Fruit fly (Drosophila melanogaster) whole organism, embryonic: Measurements from ENCODE around the gene Trm7-34.
A peak's percentile ranks its signal among the peaks of the same experiment; 100 is the strongest.

Experiments
- Adf1 ChIP-seq: fragments of 200-800 bp; sonication (Bioruptor generic); IDR thresholded peaks from 2 replicates; pipeline ENCODE4 v1.3.6; 2022; ENCODE audit warnings: missing biosample characterization, missing genetic modification characterization
- CG10274 ChIP-seq: fragments of 200-800 bp; sonication (Bioruptor generic); optimal IDR thresholded peaks from 3 replicates; lab custom pipeline; 2017; ENCODE audit warnings: missing biosample characterization, mild to moderate bottlenecking, missing genetic modification characterization
- CG11723 ChIP-seq: fragments of 200-800 bp; sonication (Bioruptor generic); optimal IDR thresholded peaks from 2 replicates; lab custom pipeline; 2017; ENCODE audit warnings: missing biosample characterization, mild to moderate bottlenecking, missing genetic modification characterization
- CG12071 ChIP-seq: fragments of 200-800 bp; sonication (Bioruptor generic); optimal IDR thresholded peaks from 3 replicates; lab custom pipeline; 2018; ENCODE audit warnings: missing biosample characterization, mild to moderate bottlenecking, missing genetic modification characterization
- CG12769 ChIP-seq: fragments of 200-800 bp; sonication (Bioruptor generic); optimal IDR thresholded peaks from 2 replicates; lab custom pipeline; 2019; ENCODE audit warnings: missing biosample characterization, mild to moderate bottlenecking, missing genetic modification characterization, moderate library complexity
- CG13894 ChIP-seq: fragments of 200-800 bp; sonication (Bioruptor generic); optimal IDR thresholded peaks from 3 replicates; lab custom pipeline; 2018; ENCODE audit warnings: missing biosample characterization, mild to moderate bottlenecking, missing genetic modification characterization, moderate library complexity
- CG15514 ChIP-seq: fragments of 200-800 bp; sonication (Bioruptor generic); optimal IDR thresholded peaks from 3 replicates; lab custom pipeline; 2017; ENCODE audit warnings: missing biosample characterization, missing genetic modification characterization, mild to moderate bottlenecking, moderate library complexity, missing genetic modification reagents
- CG15601 ChIP-seq: fragments of 200-800 bp; sonication (Bioruptor generic); optimal IDR thresholded peaks from 3 replicates; lab custom pipeline; 2019; ENCODE audit warnings: missing biosample characterization, mild to moderate bottlenecking, missing genetic modification characterization, moderate library complexity
- CG15696 ChIP-seq: fragments of 200-800 bp; sonication (Bioruptor generic); optimal IDR thresholded peaks from 2 replicates; lab custom pipeline; 2019; ENCODE audit warnings: missing biosample characterization, mild to moderate bottlenecking, missing genetic modification characterization, moderate library complexity
- CG1647 ChIP-seq: fragments of 200-800 bp; sonication (Bioruptor generic); optimal IDR thresholded peaks from 3 replicates; lab custom pipeline; 2016; ENCODE audit warnings: missing biosample characterization, missing genetic modification characterization
- CG3281 ChIP-seq: fragments of 200-800 bp; sonication (Bioruptor generic); optimal IDR thresholded peaks from 3 replicates; lab custom pipeline; 2017; ENCODE audit warnings: missing biosample characterization, mild to moderate bottlenecking, missing genetic modification characterization
- CG33557 ChIP-seq: fragments of 200-800 bp; sonication (Bioruptor generic); optimal IDR thresholded peaks from 2 replicates; lab custom pipeline; 2019; ENCODE audit warnings: missing biosample characterization, mild to moderate bottlenecking, missing genetic modification characterization, moderate library complexity
- CG4282 ChIP-seq: fragments of 200-800 bp; sonication (Bioruptor generic); optimal IDR thresholded peaks from 2 replicates; lab custom pipeline; 2016; ENCODE audit warnings: missing biosample characterization, missing genetic modification characterization
- CG4360 ChIP-seq: fragments of 200-800 bp; sonication (Bioruptor generic); IDR thresholded peaks from 2 replicates; pipeline ENCODE4 v1.3.6; 2022; ENCODE audit warnings: missing biosample characterization, missing genetic modification characterization
- CG4424 ChIP-seq: fragments of 200-800 bp; sonication (Bioruptor generic); optimal IDR thresholded peaks from 3 replicates; lab custom pipeline; 2016; ENCODE audit warnings: missing biosample characterization, missing genetic modification characterization
- CG7786 ChIP-seq: fragments of 200-800 bp; sonication (Bioruptor generic); optimal IDR thresholded peaks from 2 replicates; lab custom pipeline; 2016; ENCODE audit warnings: missing biosample characterization, missing genetic modification characterization
- CG9817 ChIP-seq: fragments of 200-800 bp; sonication (Bioruptor generic); optimal IDR thresholded peaks from 2 replicates; lab custom pipeline; 2018; ENCODE audit warnings: missing biosample characterization, mild to moderate bottlenecking, missing genetic modification characterization, moderate library complexity
- Chrac-16 ChIP-seq: fragments of 200-800 bp; sonication (Bioruptor generic); optimal IDR thresholded peaks from 3 replicates; lab custom pipeline; 2016; ENCODE audit warnings: missing biosample characterization, missing genetic modification characterization
- HLH3B ChIP-seq: fragments of 200-800 bp; sonication (Bioruptor generic); IDR thresholded peaks from 2 replicates; pipeline ENCODE4 v1.3.6; 2022; ENCODE audit warnings: missing biosample characterization, missing genetic modification characterization
- HLH54F ChIP-seq: fragments of 200-800 bp; sonication (Bioruptor generic); optimal IDR thresholded peaks from 3 replicates; lab custom pipeline; 2016; ENCODE audit warnings: missing biosample characterization, missing genetic modification characterization
- Hr39 ChIP-seq: fragments of >200 bp; optimal IDR thresholded peaks from 2 replicates; lab custom pipeline; 2017
- Lhr ChIP-seq: fragments of 200-800 bp; sonication (Bioruptor generic); optimal IDR thresholded peaks from 3 replicates; lab custom pipeline; 2017; ENCODE audit warnings: mild to moderate bottlenecking, missing biosample characterization, missing genetic modification reagents, missing genetic modification characterization
- Mad ChIP-seq: fragments of 200-800 bp; sonication (Bioruptor generic); optimal IDR thresholded peaks from 2 replicates; lab custom pipeline; 2016; ENCODE audit warnings: missing biosample characterization, missing genetic modification characterization
- Meics ChIP-seq: fragments of 200-800 bp; sonication (Bioruptor generic); optimal IDR thresholded peaks from 2 replicates; lab custom pipeline; 2017; ENCODE audit warnings: missing biosample characterization, mild to moderate bottlenecking, missing genetic modification characterization
- Nf-YC ChIP-seq: fragments of 200-800 bp; optimal IDR thresholded peaks from 3 replicates; lab custom pipeline; 2019; ENCODE audit warnings: missing biosample characterization, mild to moderate bottlenecking, missing genetic modification characterization, moderate library complexity
- NfI ChIP-seq: fragments of 200-800 bp; sonication (Bioruptor generic); optimal IDR thresholded peaks from 3 replicates; lab custom pipeline; 2018; ENCODE audit warnings: missing biosample characterization, mild to moderate bottlenecking, missing genetic modification characterization, moderate library complexity
- Oaz ChIP-seq: fragments of 200-800 bp; sonication (Bioruptor generic); IDR thresholded peaks from 2 replicates; pipeline ENCODE4 v1.3.6; 2022; ENCODE audit warnings: missing biosample characterization, missing genetic modification characterization
- Poxn ChIP-seq: fragments of 200-800 bp; sonication (Bioruptor generic); IDR thresholded peaks from 2 replicates; pipeline ENCODE4 v1.3.6; 2022; ENCODE audit warnings: missing biosample characterization, missing genetic modification characterization
- Rfx ChIP-seq: fragments of 200-800 bp; sonication (Bioruptor generic); IDR thresholded peaks from 2 replicates; pipeline ENCODE4 v1.3.6; 2022; ENCODE audit warnings: missing biosample characterization, missing genetic modification characterization
- Xrp1 ChIP-seq: fragments of 200-800 bp; sonication (Bioruptor generic); IDR thresholded peaks from 2 replicates; pipeline ENCODE4 v1.3.6; 2022; ENCODE audit warnings: missing biosample characterization, missing genetic modification characterization
- amos ChIP-seq: fragments of 200-800 bp; sonication (Bioruptor generic); IDR thresholded peaks from 2 replicates; pipeline ENCODE4 v1.3.6; 2022; ENCODE audit warnings: missing biosample characterization, missing genetic modification characterization; ENCODE audit not compliant: partially characterized antibody
- ara ChIP-seq: fragments of 200-800 bp; sonication (Bioruptor generic); IDR thresholded peaks from 2 replicates; pipeline ENCODE4 v1.3.6; 2022; ENCODE audit warnings: missing biosample characterization, missing genetic modification characterization
- cas ChIP-seq: fragments of 200-800 bp; sonication (Bioruptor generic); IDR thresholded peaks from 2 replicates; pipeline ENCODE4 v1.3.6; 2022; ENCODE audit warnings: missing biosample characterization, missing genetic modification characterization
- dimm ChIP-seq: fragments of 200-800 bp; sonication (Bioruptor generic); IDR thresholded peaks from 2 replicates; pipeline ENCODE4 v1.3.6; 2022; ENCODE audit warnings: missing biosample characterization, missing genetic modification characterization
- dmrt99B ChIP-seq: fragments of 200-800 bp; sonication (Bioruptor generic); optimal IDR thresholded peaks from 2 replicates; lab custom pipeline; 2018; ENCODE audit warnings: missing biosample characterization, mild to moderate bottlenecking, missing genetic modification characterization, moderate library complexity
- dpn ChIP-seq, 2 experiments: fragments of 200-800 bp; sonication (Bioruptor generic); optimal IDR thresholded peaks; 3 replicates each; lab custom pipeline; 2016; ENCODE audit warnings: missing biosample characterization in 2 of 2, missing genetic modification characterization in 2 of 2
- fd102C ChIP-seq: fragments of 200-800 bp; sonication (Bioruptor generic); optimal IDR thresholded peaks from 2 replicates; lab custom pipeline; 2018; ENCODE audit warnings: missing biosample characterization, mild to moderate bottlenecking, missing genetic modification characterization, moderate library complexity
- fd3F ChIP-seq: fragments of 200-800 bp; sonication (Bioruptor generic); optimal IDR thresholded peaks from 2 replicates; lab custom pipeline; 2018; ENCODE audit warnings: missing biosample characterization, mild to moderate bottlenecking, missing genetic modification characterization, moderate library complexity
- fu2 ChIP-seq: fragments of 200-800 bp; sonication (Bioruptor generic); optimal IDR thresholded peaks from 2 replicates; lab custom pipeline; 2016; ENCODE audit warnings: missing biosample characterization, missing genetic modification characterization
- pb ChIP-seq: fragments of 200-800 bp; sonication (Bioruptor generic); optimal IDR thresholded peaks from 3 replicates; lab custom pipeline; 2016; ENCODE audit warnings: missing biosample characterization, missing genetic modification characterization
- phol ChIP-seq: fragments of 200-800 bp; sonication (Bioruptor generic); optimal IDR thresholded peaks from 3 replicates; lab custom pipeline; 2018; ENCODE audit warnings: missing biosample characterization, mild to moderate bottlenecking, missing genetic modification characterization, moderate library complexity
- pzg ChIP-seq: fragments of 200-800 bp; sonication (Bioruptor generic); optimal IDR thresholded peaks from 3 replicates; lab custom pipeline; 2018; ENCODE audit warnings: missing biosample characterization, mild to moderate bottlenecking, missing genetic modification characterization, moderate library complexity
- seq ChIP-seq: fragments of 200-800 bp; sonication (Bioruptor generic); IDR thresholded peaks from 2 replicates; pipeline ENCODE4 v1.3.6; 2022; ENCODE audit warnings: missing biosample characterization, missing genetic modification characterization
- tap ChIP-seq: fragments of 200-800 bp; optimal IDR thresholded peaks from 3 replicates; lab custom pipeline; 2019; ENCODE audit warnings: missing biosample characterization, mild to moderate bottlenecking, missing genetic modification characterization, moderate library complexity
- yki ChIP-seq: fragments of >200 bp; optimal IDR thresholded peaks from 3 replicates; lab custom pipeline; 2018

Trm7-34 gene

dm6 chr3R:21163318-21163828 is 29.7 kb upstream of the Trm7-34 start, which contains the start of gene CG5810 (continued):
- no peak for TF ChIP-seq yki (lab: Kevin White, UChicago)
- TF ChIP-seq CG12071 (GFP tag; lab: Kevin White, UChicago): peak; percentile 12
- no peak for TF ChIP-seq fd102C (GFP tag; lab: Kevin White, UChicago)
- peak; percentile 21 for TF ChIP-seq NfI (GFP tag; lab: Kevin White, UChicago)
- no peak for TF ChIP-seq CG4282 (GFP tag; lab: Kevin White, UChicago)
- peak; percentile 22 for TF ChIP-seq fd3F (GFP tag; lab: Kevin White, UChicago)
- no peak for TF ChIP-seq Mad (GFP tag; lab: Kevin White, UChicago)
- no peak for TF ChIP-seq dmrt99B
- TF ChIP-seq CG15601 (tag; lab: Kevin White, UChicago): no peak
- no peak for TF ChIP-seq CG4424 (GFP tag; lab: Kevin White, UChicago)
- TF ChIP-seq ara (GFP tag; lab: Robert Waterston, UW): no peak
- no peak for TF ChIP-seq fu2 (GFP tag; lab: Kevin White, UChicago)
- peak; percentile 91 for TF ChIP-seq CG13894
- no peak for TF ChIP-seq CG33557 (GFP tag; lab: Kevin White, UChicago)
- TF ChIP-seq CG15514 (GFP tag; lab: Kevin White, UChicago): peak; percentile 32
- no peak for TF ChIP-seq Xrp1 (GFP tag; lab: Robert Waterston, UW)
- TF ChIP-seq CG7786 (GFP tag; lab: Kevin White, UChicago): no peak
- TF ChIP-seq pb (GFP tag; lab: Kevin White, UChicago): no peak
- no peak for TF ChIP-seq HLH54F (GFP tag; lab: Kevin White, UChicago)
- no peak for TF ChIP-seq pzg (GFP tag; lab: Kevin White, UChicago)
- TF ChIP-seq CG1647: no peak
- no peak for TF ChIP-seq CG15696
- TF ChIP-seq cas (GFP tag; lab: Robert Waterston, UW): no peak
- peak; percentile 81 for TF ChIP-seq CG12769 (tag; lab: Kevin White, UChicago)
- TF ChIP-seq Lhr: no peak
- TF ChIP-seq CG4360 (GFP tag; lab: Robert Waterston, UW): no peak
- TF ChIP-seq Adf1 (GFP tag; lab: Robert Waterston, UW): peak; percentile 52; the same call in 1 of the 2 replicates
- TF ChIP-seq amos: no peak
- TF ChIP-seq Hr39 (lab: Kevin White, UChicago): no peak
- no peak for TF ChIP-seq Chrac-16
- TF ChIP-seq Oaz (GFP tag; lab: Robert Waterston, UW): no peak
- TF ChIP-seq seq: no peak
- TF ChIP-seq CG9817 (tag; lab: Kevin White, UChicago): peak; percentile 3
- peak; percentile 39 for TF ChIP-seq CG3281 (GFP tag; lab: Kevin White, UChicago)
- TF ChIP-seq phol (tag; lab: Kevin White, UChicago): no peak
- no peak for TF ChIP-seq CG11723 (GFP tag; lab: Kevin White, UChicago)
- peak; percentile 18 for TF ChIP-seq Meics (GFP tag; lab: Kevin White, UChicago)
- no peak for TF ChIP-seq tap (tag; lab: Kevin White, UChicago)
- peak; percentile 12; the same call in 1 of the 2 replicates for TF ChIP-seq Rfx
- TF ChIP-seq CG10274: no peak
- TF ChIP-seq Poxn (GFP tag; lab: Robert Waterston, UW): no peak
- TF ChIP-seq dimm (GFP tag; lab: Robert Waterston, UW): no peak
- peak; percentile 9 for TF ChIP-seq Nf-YC (tag; lab: Kevin White, UChicago)
- no peak for TF ChIP-seq dpn (GFP tag; optimal IDR thresholded peaks at IDR 0.05; lab: Kevin White, UChicago)
- no peak for TF ChIP-seq HLH3B (GFP tag; lab: Robert Waterston, UW)
